Worm (Caenorhabditis elegans) whole organism, early embryonic: ENCODE measurements around the gene ptp-2.
"Not testable (repeated sequence)": the region's sequence is repeated elsewhere in the genome, so short reads cannot be mapped to it uniquely, and the experiment has no call there.

Experiments used
- B0310.2 ChIP-seq: sonication (generic microtip); optimal IDR thresholded peaks from 2 replicates; lab custom pipeline; 2016; ENCODE audit warnings: mild to moderate bottlenecking, missing genetic modification characterization, missing compliant biosample characterization
- F13C5.2 ChIP-seq: sonication (generic microtip); optimal IDR thresholded peaks from 2 replicates; lab custom pipeline; 2017; ENCODE audit warnings: mild to moderate bottlenecking, missing genetic modification characterization, inconsistent platforms, missing compliant biosample characterization
- aly-1 ChIP-seq: sonication (generic microtip); optimal IDR thresholded peaks from 2 replicates; lab custom pipeline; 2016; ENCODE audit warnings: missing genetic modification characterization, missing compliant biosample characterization
- ama-1 ChIP-seq: fragments of 150-350 bp; optimal IDR thresholded peaks from 2 replicates; lab custom pipeline; 2014
- ceh-13 ChIP-seq: fragments of 200-800 bp; sonication (Bioruptor generic); optimal IDR thresholded peaks from 2 replicates; lab custom pipeline; 2018; ENCODE audit warnings: mild to moderate bottlenecking, missing genetic modification characterization, missing compliant biosample characterization
- ceh-36 ChIP-seq: sonication (generic microtip); optimal IDR thresholded peaks from 2 replicates; lab custom pipeline; 2016; ENCODE audit warnings: missing genetic modification characterization, inconsistent platforms, missing compliant biosample characterization
- ets-7 ChIP-seq: sonication (generic microtip); optimal IDR thresholded peaks from 2 replicates; lab custom pipeline; 2016; ENCODE audit warnings: missing genotype, missing genetic modification characterization, missing compliant biosample characterization
- flt-1 ChIP-seq: fragments of 200-800 bp; sonication (Bioruptor generic); IDR thresholded peaks from 2 replicates; pipeline ENCODE4 v1.3.6; 2022; ENCODE audit warnings: missing genetic modification characterization, missing compliant biosample characterization
- hmbx-1 ChIP-seq: sonication (generic microtip); optimal IDR thresholded peaks from 2 replicates; lab custom pipeline; 2016; ENCODE audit warnings: mild to moderate bottlenecking, missing genetic modification characterization, missing compliant biosample characterization
- hmg-4 ChIP-seq: fragments of 200-800 bp; sonication (Bioruptor generic); optimal IDR thresholded peaks from 2 replicates; lab custom pipeline; 2018; ENCODE audit warnings: mild to moderate bottlenecking, missing genetic modification characterization, missing compliant biosample characterization
- hnd-1 ChIP-seq: sonication (generic microtip); optimal IDR thresholded peaks from 2 replicates; lab custom pipeline; 2016; ENCODE audit warnings: missing genetic modification characterization, missing compliant biosample characterization
- pes-1 ChIP-seq: fragments of 200-800 bp; sonication (Bioruptor generic); IDR thresholded peaks from 2 replicates; pipeline ENCODE4 v1.3.6; 2022; ENCODE audit warnings: missing genetic modification reagents, missing genetic modification characterization, missing compliant biosample characterization
- scrt-1 ChIP-seq: fragments of 200-800 bp; sonication (Bioruptor generic); IDR thresholded peaks from 2 replicates; pipeline ENCODE4 v1.3.6; 2022; ENCODE audit warnings: missing genetic modification characterization, missing compliant biosample characterization
- sea-1 ChIP-seq: fragments of 200-800 bp; sonication (Bioruptor generic); conservative IDR thresholded peaks from 2 replicates; pipeline ENCODE4 v1.3.6; 2022; ENCODE audit warnings: missing genetic modification characterization, missing compliant biosample characterization
- tbx-11 ChIP-seq: fragments of 200-800 bp; sonication (Bioruptor generic); IDR thresholded peaks from 2 replicates; pipeline ENCODE4 v1.3.6; 2022; ENCODE audit warnings: missing genetic modification characterization, missing compliant biosample characterization
- tbx-37 ChIP-seq: fragments of 200-800 bp; sonication (Bioruptor generic); conservative IDR thresholded peaks from 2 replicates; pipeline ENCODE4 v1.3.6; 2022; ENCODE audit warnings: missing genetic modification reagents, missing genetic modification characterization, missing compliant biosample characterization
- tra-4 ChIP-seq: sonication (generic microtip); optimal IDR thresholded peaks from 2 replicates; lab custom pipeline; 2017; ENCODE audit warnings: missing genetic modification characterization, missing compliant biosample characterization

Gene ptp-2

DNA sequence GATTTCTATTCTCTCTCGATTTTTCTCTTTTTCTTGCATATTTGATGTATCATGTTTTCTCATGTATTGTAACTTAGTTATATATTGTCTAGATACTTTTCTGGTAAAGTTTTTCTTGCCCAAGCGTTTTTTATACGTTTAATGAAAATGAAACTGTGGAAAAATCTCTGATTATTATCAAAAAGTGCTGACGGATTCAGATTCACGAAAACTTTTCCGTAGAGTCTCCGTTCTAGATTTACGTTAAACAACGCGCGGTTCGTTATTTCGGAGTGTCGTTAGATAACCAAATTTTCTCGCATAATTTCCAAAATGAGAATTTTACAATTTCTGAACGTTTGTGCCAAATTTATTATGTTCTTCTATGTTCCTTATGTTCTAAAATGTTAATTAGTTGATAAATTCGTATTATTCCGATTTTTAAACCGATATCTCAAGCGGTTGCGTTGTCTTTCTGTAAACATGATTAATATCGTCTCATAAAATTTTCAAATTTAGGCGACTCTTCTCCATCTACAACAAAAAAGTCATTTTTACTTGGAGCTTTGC lies at the start of gene ptp-2:
Gene ptp-2, plus strand, starts transcription at position 499 of the 549 bp plus-strand sequence.
- TF ChIP-seq ama-1 (lab: Kevin White, UChicago) = no peak
- TF ChIP-seq ceh-36 (tag; lab: Kevin White, UChicago) = no peak
- no peak for TF ChIP-seq tbx-37
- no peak for TF ChIP-seq hmg-4 (GFP tag; lab: Kevin White, UChicago)
- no peak for TF ChIP-seq ets-7
- no peak for TF ChIP-seq scrt-1
- TF ChIP-seq tra-4 = no peak

DNA sequence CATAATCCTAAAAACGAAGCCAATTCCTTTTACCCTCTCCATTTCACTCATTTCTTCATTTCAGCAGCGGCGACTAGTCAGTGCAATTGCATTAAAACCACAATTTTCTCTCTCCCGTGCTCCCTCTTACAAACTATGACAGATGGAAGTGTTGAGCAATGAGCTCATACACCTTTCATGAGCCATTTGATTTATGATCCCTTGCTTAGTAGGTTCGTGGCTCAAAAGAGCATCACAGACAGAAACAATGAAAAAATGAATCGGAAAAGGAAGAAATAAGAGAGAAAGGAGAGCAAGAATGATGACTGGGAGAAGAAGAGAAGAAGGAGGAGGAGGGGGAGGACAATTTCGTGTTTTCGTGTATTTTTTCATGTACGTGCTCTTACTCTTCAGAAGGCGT lies 46.9 kb upstream of the ptp-2 start:
- TF ChIP-seq B0310.2 (tag; lab: Kevin White, UChicago) (no peak), hnd-1 (tag; lab: Kevin White, UChicago) (no peak), scrt-1 (no peak), sea-1 (GFP tag; lab: Robert Waterston, UW) (no peak), F13C5.2 (tag; lab: Kevin White, UChicago) (no peak)

DNA sequence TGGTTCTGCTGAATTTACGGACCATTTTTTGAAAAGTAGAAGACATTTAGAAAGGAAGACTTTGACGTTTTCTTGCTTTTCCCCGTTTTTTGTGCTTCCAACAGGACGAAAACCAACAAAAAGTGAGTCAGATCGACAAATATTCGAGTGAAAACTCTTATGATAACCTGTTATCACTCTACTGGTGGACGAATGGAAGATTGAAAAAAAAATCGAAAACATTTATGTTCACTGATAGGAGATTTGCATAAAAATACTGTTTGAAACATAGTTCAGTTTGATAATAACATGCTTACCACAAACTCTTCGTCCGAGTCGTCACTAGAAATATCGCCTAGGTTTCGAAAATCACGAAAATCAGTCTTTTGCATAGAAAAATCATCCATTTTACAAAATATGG lies 46.0 kb upstream of the ptp-2 start:
- no peak for TF ChIP-seq hnd-1 (tag; lab: Kevin White, UChicago)
- no peak for TF ChIP-seq aly-1 (tag; lab: Kevin White, UChicago)
- TF ChIP-seq ama-1 (lab: Kevin White, UChicago) = no peak
- TF ChIP-seq sea-1 (GFP tag; lab: Robert Waterston, UW) = no peak
- no peak for TF ChIP-seq ets-7
- TF ChIP-seq tra-4 = no peak

DNA sequence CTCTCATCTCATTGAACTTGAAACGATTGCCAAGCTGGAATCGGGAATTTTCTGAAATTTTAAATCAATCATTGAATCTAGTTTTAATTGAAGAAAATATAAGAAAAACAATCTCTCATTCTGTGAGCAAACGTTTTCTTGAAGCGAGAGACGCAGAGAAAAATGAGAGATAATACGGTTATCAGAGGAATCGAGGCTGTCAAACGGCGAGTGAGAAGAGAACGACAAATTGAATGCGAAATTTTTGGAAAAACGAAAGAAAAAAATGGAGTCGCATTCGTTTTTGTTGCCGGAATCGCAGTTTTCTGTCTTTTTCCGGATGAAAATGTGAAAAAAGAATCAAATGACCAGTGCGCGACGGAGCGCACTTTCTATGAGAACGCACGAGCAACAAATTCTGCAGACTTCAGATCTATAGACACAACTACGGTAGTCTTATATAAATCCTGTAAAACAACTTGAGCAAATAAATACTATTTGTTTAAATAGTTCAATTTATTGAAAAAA lies 44.8 kb upstream of the ptp-2 start, which contains the start of gene tex-2:
Gene tex-2, minus strand, starts transcription at position 51 of the 507 bp plus-strand sequence.
- TF ChIP-seq ama-1 (lab: Kevin White, UChicago) = no peak
- no peak for TF ChIP-seq tbx-37
- no peak for TF ChIP-seq flt-1 (GFP tag; lab: Robert Waterston, UW)
- TF ChIP-seq tra-4 = no peak
- no peak for TF ChIP-seq sea-1 (GFP tag; lab: Robert Waterston, UW)
- no peak for TF ChIP-seq F13C5.2 (tag; lab: Kevin White, UChicago)
- no peak for TF ChIP-seq B0310.2 (tag; lab: Kevin White, UChicago)
- TF ChIP-seq ets-7 = no peak
- TF ChIP-seq hmg-4 (GFP tag; lab: Kevin White, UChicago) = no peak
- TF ChIP-seq scrt-1 = no peak
- TF ChIP-seq ceh-13 (GFP tag; lab: Kevin White, UChicago) = no peak
- no peak for TF ChIP-seq ceh-36 (tag; lab: Kevin White, UChicago)
- TF ChIP-seq hmbx-1 (tag; lab: Kevin White, UChicago) = no peak
- TF ChIP-seq pes-1 (GFP tag; lab: Robert Waterston, UW) = no peak
- no peak for TF ChIP-seq hnd-1 (tag; lab: Kevin White, UChicago)
- TF ChIP-seq aly-1 (tag; lab: Kevin White, UChicago) = no peak
- no peak for TF ChIP-seq tbx-11 (GFP tag; lab: Robert Waterston, UW)

ce11 chrII:5874130-5874529 lies 44.3 kb upstream of the ptp-2 start:
- no peak for TF ChIP-seq tbx-11 (GFP tag; lab: Robert Waterston, UW)
- TF ChIP-seq tbx-37 = no peak
- no peak for TF ChIP-seq flt-1 (GFP tag; lab: Robert Waterston, UW)
- TF ChIP-seq scrt-1 = no peak

DNA sequence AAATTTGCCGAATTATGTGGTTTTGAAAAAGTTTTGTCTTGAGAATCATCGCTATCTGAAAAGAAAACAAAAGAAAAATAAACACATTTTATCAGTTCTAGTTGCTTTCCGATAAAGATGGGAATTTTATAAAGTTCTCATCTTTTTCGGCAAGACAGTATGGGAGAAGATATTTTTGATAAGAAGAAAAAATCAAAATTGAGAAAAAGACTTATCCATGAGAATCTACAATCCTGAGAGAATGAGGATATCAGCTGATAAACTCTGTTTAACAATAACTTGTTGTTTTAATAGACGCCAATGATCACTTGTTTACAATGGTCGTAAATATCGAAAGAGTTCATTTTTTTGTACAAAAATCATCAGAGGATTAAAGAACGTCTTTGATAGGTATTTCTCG lies 42.4 kb upstream of the ptp-2 start, which contains the start of gene F55C12.6:
Gene F55C12.6, minus strand, starts transcription at position 101 of the 400 bp plus-strand sequence.
- TF ChIP-seq hnd-1 (tag; lab: Kevin White, UChicago) = no peak
- TF ChIP-seq flt-1 (GFP tag; lab: Robert Waterston, UW) = no peak
- no peak for TF ChIP-seq hmbx-1 (tag; lab: Kevin White, UChicago)
- no peak for TF ChIP-seq scrt-1
- no peak for TF ChIP-seq ceh-36 (tag; lab: Kevin White, UChicago)
- TF ChIP-seq tbx-11 (GFP tag; lab: Robert Waterston, UW) = no peak
- TF ChIP-seq pes-1 (GFP tag; lab: Robert Waterston, UW) = no peak
- no peak for TF ChIP-seq hmg-4 (GFP tag; lab: Kevin White, UChicago)
- TF ChIP-seq aly-1 (tag; lab: Kevin White, UChicago) = no peak
- TF ChIP-seq ets-7 = no peak
- TF ChIP-seq B0310.2 (tag; lab: Kevin White, UChicago) = no peak
- no peak for TF ChIP-seq ceh-13 (GFP tag; lab: Kevin White, UChicago)
- TF ChIP-seq tra-4 = no peak

DNA sequence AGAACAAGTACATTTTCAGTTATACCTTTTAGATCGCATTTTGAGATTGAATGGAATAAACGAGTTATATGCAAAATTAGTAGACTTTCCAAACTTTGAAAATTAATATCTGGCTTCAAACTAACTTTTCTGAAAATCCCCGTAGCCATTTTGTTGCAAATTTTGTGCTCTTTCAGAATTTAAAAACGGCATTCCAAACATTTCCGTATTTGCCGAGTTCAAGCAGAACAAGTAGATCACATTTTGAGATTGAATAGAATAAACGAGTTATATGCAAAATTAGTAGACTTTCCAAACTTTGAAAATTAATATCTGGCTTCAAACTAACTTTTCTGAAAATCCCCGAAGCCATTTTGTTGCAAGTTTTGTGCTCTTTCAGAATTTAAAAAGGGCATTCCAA lies 41.9 kb upstream of the ptp-2 start, which contains the start of gene F55C12.2:
Gene F55C12.2, plus strand, starts transcription at position 301 of the 400 bp plus-strand sequence.
- not testable (repeated sequence) for TF ChIP-seq ama-1 (lab: Kevin White, UChicago); flt-1 (GFP tag; lab: Robert Waterston, UW); hmbx-1 (tag; lab: Kevin White, UChicago)

ce11 chrII:5880677-5881076 lies 37.8 kb upstream of the ptp-2 start:
- no peak for TF ChIP-seq scrt-1
- no peak for TF ChIP-seq tbx-37
- no peak for TF ChIP-seq pes-1 (GFP tag; lab: Robert Waterston, UW)
- TF ChIP-seq hmbx-1 (tag; lab: Kevin White, UChicago) = no peak
- no peak for TF ChIP-seq ets-7
- TF ChIP-seq hnd-1 (tag; lab: Kevin White, UChicago) = no peak
- TF ChIP-seq tbx-11 (GFP tag; lab: Robert Waterston, UW) = no peak
- no peak for TF ChIP-seq B0310.2 (tag; lab: Kevin White, UChicago)
- no peak for TF ChIP-seq tra-4
- TF ChIP-seq ama-1 (lab: Kevin White, UChicago) = no peak
- TF ChIP-seq sea-1 (GFP tag; lab: Robert Waterston, UW) = no peak
- no peak for TF ChIP-seq flt-1 (GFP tag; lab: Robert Waterston, UW)
